Worm (Caenorhabditis elegans) whole organism, L2 larva: ENCODE data around the gene usp-39.
A peak's percentile ranks its signal among the peaks of the same experiment; 100 is the strongest.
"Not testable (repeated sequence)": the region's sequence is repeated elsewhere in the genome, so short reads cannot be mapped to it uniquely, and the experiment has no call there.

ENCODE experiments used
- ZK546.5 ChIP-seq: sonication (generic microtip); optimal IDR thresholded peaks from 2 replicates; lab custom pipeline; 2017; ENCODE audit warnings: missing biosample characterization, missing genetic modification characterization
- aly-2 ChIP-seq: fragments of 150-350 bp; optimal IDR thresholded peaks from 2 replicates; lab custom pipeline; 2014; ENCODE audit warnings: missing biosample characterization, missing genetic modification characterization
- ama-1 ChIP-seq: fragments of 150-350 bp; optimal IDR thresholded peaks from 2 replicates; lab custom pipeline; 2018; ENCODE audit warnings: inconsistent platforms
- ceh-16 ChIP-seq: fragments of 150-350 bp; optimal IDR thresholded peaks from 2 replicates; lab custom pipeline; 2014; ENCODE audit warnings: missing biosample characterization, missing genetic modification characterization
- ceh-82 ChIP-seq: fragments of 150-350 bp; optimal IDR thresholded peaks from 2 replicates; lab custom pipeline; 2014; ENCODE audit warnings: missing biosample characterization, missing genetic modification characterization
- crh-2 ChIP-seq: sonication (generic microtip); optimal IDR thresholded peaks from 2 replicates; lab custom pipeline; 2017; ENCODE audit warnings: missing biosample characterization, missing genetic modification characterization
- dmd-4 ChIP-seq: sonication (generic microtip); optimal IDR thresholded peaks from 2 replicates; lab custom pipeline; 2017; ENCODE audit warnings: missing biosample characterization, missing genetic modification characterization
- elt-3 ChIP-seq: sonication (generic microtip); optimal IDR thresholded peaks from 2 replicates; lab custom pipeline; 2017; ENCODE audit warnings: missing biosample characterization, missing genetic modification characterization
- fos-1 ChIP-seq: fragments of 150-350 bp; optimal IDR thresholded peaks from 2 replicates; lab custom pipeline; 2014; ENCODE audit warnings: missing biosample characterization, missing genetic modification characterization
- gmeb-1 ChIP-seq: fragments of 150-350 bp; optimal IDR thresholded peaks from 2 replicates; lab custom pipeline; 2014; ENCODE audit warnings: missing biosample characterization, missing genetic modification characterization
- lin-13 ChIP-seq: fragments of 150-350 bp; optimal IDR thresholded peaks from 2 replicates; lab custom pipeline; 2014; ENCODE audit warnings: missing biosample characterization, missing genetic modification reagents, missing genetic modification characterization
- lin-39 ChIP-seq: fragments of 150-350 bp; optimal IDR thresholded peaks from 2 replicates; lab custom pipeline; 2014; ENCODE audit warnings: missing biosample characterization, missing genetic modification reagents, missing genetic modification characterization
- mab-5 ChIP-seq: fragments of 150-350 bp; optimal IDR thresholded peaks from 2 replicates; lab custom pipeline; 2014; ENCODE audit warnings: missing biosample characterization, missing genetic modification characterization
- mbf-1 ChIP-seq: sonication (generic microtip); optimal IDR thresholded peaks from 2 replicates; lab custom pipeline; 2017; ENCODE audit warnings: missing biosample characterization, missing genetic modification characterization
- nhr-10 ChIP-seq: sonication (generic microtip); optimal IDR thresholded peaks from 2 replicates; lab custom pipeline; 2017; ENCODE audit warnings: missing biosample characterization, missing genetic modification characterization
- nhr-12 ChIP-seq: fragments of 150-350 bp; optimal IDR thresholded peaks from 2 replicates; lab custom pipeline; 2014; ENCODE audit warnings: missing biosample characterization, missing genetic modification characterization
- nhr-129 ChIP-seq: fragments of 150-350 bp; optimal IDR thresholded peaks from 2 replicates; lab custom pipeline; 2014; ENCODE audit warnings: missing biosample characterization, missing genetic modification characterization
- nhr-21 ChIP-seq: fragments of 150-350 bp; optimal IDR thresholded peaks from 2 replicates; lab custom pipeline; 2014; ENCODE audit warnings: missing biosample characterization, missing genetic modification characterization
- nhr-23 ChIP-seq: fragments of 150-350 bp; optimal IDR thresholded peaks from 2 replicates; lab custom pipeline; 2014; ENCODE audit warnings: missing biosample characterization, missing genetic modification reagents, missing genetic modification characterization
- nhr-237 ChIP-seq: fragments of 150-350 bp; optimal IDR thresholded peaks from 2 replicates; lab custom pipeline; 2014; ENCODE audit warnings: missing biosample characterization, missing genetic modification characterization
- nhr-77 ChIP-seq: fragments of 150-350 bp; optimal IDR thresholded peaks from 2 replicates; lab custom pipeline; 2014; ENCODE audit warnings: missing biosample characterization, missing genetic modification characterization
- peb-1 ChIP-seq: fragments of 150-350 bp; optimal IDR thresholded peaks from 2 replicates; lab custom pipeline; 2014; ENCODE audit warnings: missing biosample characterization, missing genetic modification characterization
- sem-4 ChIP-seq: fragments of 150-350 bp; optimal IDR thresholded peaks from 2 replicates; lab custom pipeline; 2014; ENCODE audit warnings: missing biosample characterization, missing genetic modification reagents, missing genetic modification characterization
- sma-3 ChIP-seq: sonication (generic microtip); optimal IDR thresholded peaks from 2 replicates; lab custom pipeline; 2016; ENCODE audit warnings: missing genetic modification reagents, missing genetic modification characterization, missing compliant biosample characterization
- sma-9 ChIP-seq, 2 experiments: fragments of 150-350 bp in 1 of 2; sonication (generic microtip) in 1 of 2; optimal IDR thresholded peaks; 2 replicates each; lab custom pipeline; 2014 to 2016; ENCODE audit warnings: missing genetic modification characterization in 2 of 2, mild to moderate bottlenecking in 1 of 2, missing biosample characterization in 1 of 2, missing compliant biosample characterization in 1 of 2, missing genetic modification reagents in 1 of 2, moderate library complexity in 1 of 2
- snpc-4 ChIP-seq: fragments of 150-350 bp; optimal IDR thresholded peaks from 2 replicates; lab custom pipeline; 2014; ENCODE audit warnings: missing biosample characterization, missing genetic modification characterization
- unc-39 ChIP-seq: fragments of 150-350 bp; optimal IDR thresholded peaks from 2 replicates; lab custom pipeline; 2014; ENCODE audit warnings: missing biosample characterization, missing genetic modification characterization
- unc-55 ChIP-seq: fragments of 150-350 bp; sonication (generic microtip); optimal IDR thresholded peaks from 3 replicates; lab custom pipeline; 2014; ENCODE audit warnings: missing biosample characterization, missing genetic modification reagents, missing genetic modification characterization
- unc-62 ChIP-seq: fragments of 150-350 bp; optimal IDR thresholded peaks from 2 replicates; lab custom pipeline; 2014; ENCODE audit warnings: missing biosample characterization, missing genetic modification reagents, missing genetic modification characterization
- zag-1 ChIP-seq: fragments of 150-350 bp; optimal IDR thresholded peaks from 2 replicates; lab custom pipeline; 2014; ENCODE audit warnings: missing biosample characterization, missing genetic modification characterization
- ztf-11 ChIP-seq: sonication (generic microtip); optimal IDR thresholded peaks from 2 replicates; lab custom pipeline; 2017; ENCODE audit warnings: missing biosample characterization, missing genetic modification characterization
- ztf-4 ChIP-seq: fragments of 150-350 bp; optimal IDR thresholded peaks from 2 replicates; lab custom pipeline; 2014; ENCODE audit warnings: missing biosample characterization, missing genetic modification characterization

The usp-39 gene

DNA sequence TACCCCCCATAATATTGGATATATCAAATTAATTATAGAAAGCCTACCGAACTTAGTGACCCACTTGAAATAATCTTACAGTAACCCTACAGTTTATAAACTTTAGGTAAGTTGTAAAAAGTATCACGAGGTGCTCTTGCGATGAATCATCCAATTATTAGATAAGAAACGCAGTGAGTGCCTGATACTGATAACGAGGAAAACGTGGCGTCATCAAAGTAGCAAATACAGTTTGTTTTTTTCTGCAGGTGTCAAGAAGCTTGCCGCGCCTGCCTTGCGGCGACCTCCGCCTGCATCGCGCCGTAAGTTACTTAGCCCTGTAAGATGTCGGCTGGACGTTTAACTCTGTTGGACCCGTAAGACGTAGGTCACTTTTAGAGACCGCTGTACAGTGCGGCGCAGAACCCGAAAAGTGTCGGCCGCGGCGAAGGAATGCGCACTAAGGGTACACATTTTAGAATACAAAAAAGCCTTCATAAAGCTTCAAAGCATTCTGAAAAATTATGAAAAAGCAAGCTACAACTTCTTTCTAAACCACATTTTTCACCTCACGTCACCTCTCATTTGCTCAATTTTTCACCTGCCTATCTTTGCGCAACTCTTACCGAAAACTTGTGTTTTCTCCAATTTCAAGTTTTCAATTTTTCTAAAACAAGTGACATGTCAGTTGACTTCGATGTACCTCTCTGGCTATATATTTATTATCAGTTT is 45.3 kb downstream of the usp-39 start, which contains the start of gene sri-38:
sri-38 (plus strand) TSS at position 661 of the 711 bp plus-strand sequence.
- TF ChIP-seq ztf-11 (no peak), nhr-12 (tag; lab: Kevin White, UChicago) (no peak), elt-3 (tag; lab: Kevin White, UChicago) (no peak), lin-39 (tag; lab: Kevin White, UChicago) (no peak), nhr-23 (tag; lab: Kevin White, UChicago) (no peak), dmd-4 (no peak), nhr-77 (tag; lab: Kevin White, UChicago) (no peak), peb-1 (tag; lab: Kevin White, UChicago) (no peak), nhr-21 (tag; lab: Kevin White, UChicago) (no peak), unc-62 (no peak), fos-1 (tag; lab: Kevin White, UChicago) (peak; percentile 95), crh-2 (peak; percentile 49), nhr-129 (tag; lab: Kevin White, UChicago) (no peak), sma-3 (GFP tag; lab: Kevin White, UChicago) (no peak), aly-2 (tag; lab: Kevin White, UChicago) (no peak), unc-55 (GFP tag; lab: Kevin White, UChicago) (no peak), mbf-1 (tag; lab: Kevin White, UChicago) (no peak)

DNA sequence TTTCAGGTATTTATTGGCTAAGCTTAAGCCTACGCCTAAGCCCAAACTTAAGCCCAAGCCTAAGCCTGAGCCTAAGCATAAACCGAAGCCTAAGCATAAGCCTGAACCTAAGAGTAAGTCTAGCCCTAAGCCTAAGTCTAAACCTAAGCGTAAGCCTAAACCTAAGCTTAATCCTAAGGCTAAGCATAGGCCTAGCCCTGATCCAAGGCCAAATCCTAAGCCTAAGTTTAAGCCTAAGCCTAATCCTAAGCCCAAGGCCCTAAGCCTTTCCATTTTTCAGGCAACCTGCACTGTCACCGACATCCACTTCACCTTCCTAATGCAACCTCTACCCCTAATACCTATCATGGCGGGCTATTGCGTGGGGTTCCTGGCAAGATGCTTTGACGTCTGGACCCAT is 45.9 kb downstream of the usp-39 start:
- no peak for TF ChIP-seq fos-1 (tag; lab: Kevin White, UChicago)
- no peak for TF ChIP-seq gmeb-1 (tag; lab: Kevin White, UChicago)
- no peak for TF ChIP-seq nhr-10 (tag; lab: Kevin White, UChicago)
- no peak for TF ChIP-seq elt-3 (tag; lab: Kevin White, UChicago)
- no peak for TF ChIP-seq mab-5 (tag; lab: Kevin White, UChicago)
- no peak for TF ChIP-seq ZK546.5 (tag; lab: Kevin White, UChicago)
- no peak for TF ChIP-seq ama-1

DNA sequence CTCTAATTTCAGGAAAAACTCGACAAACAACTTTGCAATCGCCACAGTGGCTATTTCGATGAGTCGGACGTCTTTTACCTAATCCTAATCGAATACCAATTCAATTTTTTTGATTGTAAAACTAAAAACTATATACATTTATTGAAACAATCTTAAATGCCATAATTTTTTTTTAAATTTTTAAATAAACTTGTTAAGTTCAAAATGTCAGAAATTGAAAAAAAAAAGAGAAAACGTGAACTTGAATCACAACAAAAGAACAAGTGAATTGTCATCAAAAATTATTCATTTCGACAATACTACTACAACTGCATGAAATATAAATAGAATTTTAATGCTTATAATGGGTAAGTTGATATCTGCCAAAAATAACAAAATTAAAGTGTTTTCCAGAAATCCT is 47.2 kb downstream of the usp-39 start, which contains the start of gene D2062.13:
D2062.13 (plus strand) TSS at position 301 of the 400 bp plus-strand sequence.
- TF ChIP-seq lin-13 (GFP tag; lab: Kevin White, UChicago); unc-55 (GFP tag; lab: Kevin White, UChicago); ztf-11: not testable (repeated sequence)

DNA sequence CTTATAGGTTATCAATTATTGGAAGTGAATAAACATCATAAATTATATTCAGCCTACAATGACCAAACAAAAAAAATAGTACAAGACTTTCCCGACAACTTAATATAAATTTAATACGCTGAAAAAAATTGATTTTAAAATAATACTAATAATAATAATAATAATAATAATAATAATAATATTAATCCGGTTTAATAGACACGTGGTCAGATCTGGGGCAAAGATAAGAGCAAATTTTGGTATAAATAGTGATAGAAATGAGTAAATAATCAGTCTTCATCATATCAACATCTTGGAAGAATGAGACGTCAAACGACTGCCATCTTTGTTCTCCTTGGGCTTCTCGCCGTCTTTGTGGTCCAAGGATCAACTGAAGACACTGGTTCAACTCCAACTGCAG is 51.6 kb downstream of the usp-39 start, which contains the start of gene msrp-5:
msrp-5 (plus strand) TSS at position 301 of the 400 bp plus-strand sequence.
- TF ChIP-seq lin-39, mbf-1, ceh-16 (tag; lab: Kevin White, UChicago): not testable (repeated sequence)
- TF ChIP-seq, all 48 proteins: peak for 0; not testable (repeated sequence) for 48

DNA sequence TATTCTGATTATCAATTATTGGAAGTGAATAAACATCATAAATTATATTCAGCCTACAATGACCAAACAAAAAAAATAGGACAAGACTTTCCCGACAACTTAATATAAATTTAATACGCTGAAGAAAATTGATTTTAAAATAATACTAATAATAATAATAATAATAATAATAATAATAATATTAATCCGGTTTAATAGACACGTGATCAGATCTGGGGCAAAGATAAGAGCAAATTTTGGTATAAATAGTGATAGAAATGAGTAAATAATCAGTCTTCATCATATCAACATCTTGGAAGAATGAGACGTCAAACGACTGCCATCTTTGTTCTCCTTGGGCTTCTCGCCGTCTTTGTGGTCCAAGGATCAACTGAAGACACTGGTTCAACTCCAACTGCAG is 54.1 kb downstream of the usp-39 start, which contains the start of gene msrp-6:
msrp-6 (plus strand) TSS at position 301 of the 400 bp plus-strand sequence.
- TF ChIP-seq unc-39 (tag; lab: Kevin White, UChicago); nhr-21 (tag; lab: Kevin White, UChicago); unc-55 (GFP tag; lab: Kevin White, UChicago): not testable (repeated sequence)

DNA sequence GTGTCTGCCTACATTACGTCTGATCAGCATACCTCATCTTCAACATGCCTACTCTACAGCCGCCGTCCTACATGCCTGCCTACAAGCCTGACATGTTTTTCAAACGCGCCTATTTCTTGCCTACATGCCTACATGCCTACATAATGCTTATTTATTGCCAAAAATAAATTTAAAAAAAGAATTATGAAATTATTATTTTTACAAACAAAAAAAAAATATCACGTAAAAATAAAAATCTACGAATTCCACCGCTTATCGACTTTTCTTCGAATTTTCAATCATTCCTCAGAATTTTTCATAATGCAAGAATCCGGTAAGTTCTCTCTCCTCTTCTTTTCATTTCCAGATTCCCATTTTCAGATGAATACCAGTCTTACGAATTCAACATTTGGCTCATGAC is 57.4 kb downstream of the usp-39 start, which contains the start of gene D2062.5:
D2062.5 (plus strand) TSS at position 301 of the 400 bp plus-strand sequence.
- no peak for TF ChIP-seq aly-2 (tag; lab: Kevin White, UChicago)
- TF ChIP-seq ztf-11: no peak
- no peak for TF ChIP-seq sma-3 (GFP tag; lab: Kevin White, UChicago)
- TF ChIP-seq nhr-237 (tag; lab: Kevin White, UChicago): no peak
- no peak for TF ChIP-seq ceh-82 (tag; lab: Kevin White, UChicago)
- TF ChIP-seq peb-1 (tag; lab: Kevin White, UChicago): no peak
- no peak for TF ChIP-seq crh-2
- TF ChIP-seq unc-39 (tag; lab: Kevin White, UChicago): no peak
- TF ChIP-seq sma-9 (GFP tag; optimal IDR thresholded peaks at IDR 0.05; lab: Kevin White, UChicago): no peak
- no peak for TF ChIP-seq sma-9 (tag; optimal IDR thresholded peaks at IDR 0.05; lab: Kevin White, UChicago)
- TF ChIP-seq ztf-4 (tag; lab: Kevin White, UChicago): no peak
- TF ChIP-seq nhr-129 (tag; lab: Kevin White, UChicago): no peak
- TF ChIP-seq ZK546.5 (tag; lab: Kevin White, UChicago): no peak
- TF ChIP-seq mab-5 (tag; lab: Kevin White, UChicago): no peak
- no peak for TF ChIP-seq nhr-77 (tag; lab: Kevin White, UChicago)
- TF ChIP-seq sem-4 (tag; lab: Kevin White, UChicago): no peak
- no peak for TF ChIP-seq zag-1 (tag; lab: Kevin White, UChicago)
- no peak for TF ChIP-seq snpc-4 (tag; lab: Kevin White, UChicago)
- TF ChIP-seq nhr-23 (tag; lab: Kevin White, UChicago): no peak
